Fruit fly (Drosophila melanogaster) whole organism, embryonic: Measurements from ENCODE around the gene Nsf2.

Experiments
- Abd-B ChIP-seq: fragments of 200-800 bp; sonication (Bioruptor generic); optimal IDR thresholded peaks from 2 replicates; lab custom pipeline; 2018; ENCODE audit warnings: missing biosample characterization, mild to moderate bottlenecking, missing genetic modification characterization, moderate library complexity
- Atf3 ChIP-seq: fragments of 200-800 bp; sonication (Bioruptor generic); optimal IDR thresholded peaks from 3 replicates; lab custom pipeline; 2016; ENCODE audit warnings: missing biosample characterization, missing genetic modification characterization
- Bgb ChIP-seq: fragments of 200-800 bp; sonication (Bioruptor generic); IDR thresholded peaks from 2 replicates; pipeline ENCODE4 v1.3.6; 2022; ENCODE audit warnings: missing biosample characterization, missing genetic modification characterization; ENCODE audit not compliant: partially characterized antibody
- CG10431 ChIP-seq: fragments of 200-800 bp; sonication (Bioruptor generic); optimal IDR thresholded peaks from 3 replicates; lab custom pipeline; 2018; ENCODE audit warnings: missing biosample characterization, mild to moderate bottlenecking, missing genetic modification characterization
- CG10543 ChIP-seq: fragments of 200-800 bp; sonication (Bioruptor generic); optimal IDR thresholded peaks from 3 replicates; lab custom pipeline; 2017; ENCODE audit warnings: missing biosample characterization, mild to moderate bottlenecking, missing genetic modification characterization, moderate library complexity
- CG11504 ChIP-seq: fragments of 200-800 bp; sonication (Bioruptor generic); optimal IDR thresholded peaks from 3 replicates; lab custom pipeline; 2019; ENCODE audit warnings: missing biosample characterization, mild to moderate bottlenecking, missing genetic modification characterization, moderate library complexity
- CG12769 ChIP-seq: fragments of 200-800 bp; sonication (Bioruptor generic); optimal IDR thresholded peaks from 2 replicates; lab custom pipeline; 2019; ENCODE audit warnings: missing biosample characterization, mild to moderate bottlenecking, missing genetic modification characterization, moderate library complexity
- CG14860 ChIP-seq: fragments of 200-800 bp; sonication (Bioruptor generic); IDR thresholded peaks from 3 replicates; pipeline ENCODE4 v1.3.6; 2022; ENCODE audit warnings: missing biosample characterization, missing genetic modification characterization; ENCODE audit not compliant: partially characterized antibody
- CG15601 ChIP-seq: fragments of 200-800 bp; sonication (Bioruptor generic); optimal IDR thresholded peaks from 3 replicates; lab custom pipeline; 2019; ENCODE audit warnings: missing biosample characterization, mild to moderate bottlenecking, missing genetic modification characterization, moderate library complexity
- CG1647 ChIP-seq: fragments of 200-800 bp; sonication (Bioruptor generic); optimal IDR thresholded peaks from 3 replicates; lab custom pipeline; 2016; ENCODE audit warnings: missing biosample characterization, missing genetic modification characterization
- CG17912 ChIP-seq: fragments of 200-800 bp; sonication (Bioruptor generic); optimal IDR thresholded peaks from 2 replicates; lab custom pipeline; 2018; ENCODE audit warnings: missing biosample characterization, mild to moderate bottlenecking, missing genetic modification characterization
- CG18599 ChIP-seq: fragments of 200-800 bp; sonication (Bioruptor generic); optimal IDR thresholded peaks from 3 replicates; lab custom pipeline; 2017; ENCODE audit warnings: missing biosample characterization, missing genetic modification characterization, mild to moderate bottlenecking, moderate library complexity, missing genetic modification reagents
- CG34224 ChIP-seq: fragments of 200-800 bp; sonication (Bioruptor generic); IDR thresholded peaks from 3 replicates; pipeline ENCODE4 v1.3.6; 2022; ENCODE audit warnings: missing biosample characterization, missing genetic modification characterization; ENCODE audit not compliant: partially characterized antibody
- CG34376 ChIP-seq: fragments of 200-800 bp; sonication (Bioruptor generic); optimal IDR thresholded peaks from 2 replicates; lab custom pipeline; 2018; ENCODE audit warnings: missing biosample characterization, mild to moderate bottlenecking, missing genetic modification characterization
- CG3838 ChIP-seq: fragments of 200-800 bp; sonication (Bioruptor generic); optimal IDR thresholded peaks from 3 replicates; lab custom pipeline; 2016; ENCODE audit warnings: missing biosample characterization, missing genetic modification characterization
- CG4328 ChIP-seq: fragments of 200-800 bp; sonication (Bioruptor generic); optimal IDR thresholded peaks from 3 replicates; lab custom pipeline; 2017; ENCODE audit warnings: missing biosample characterization, missing genetic modification reagents, missing genetic modification characterization
- CG6765 ChIP-seq: fragments of 200-800 bp; sonication (Bioruptor generic); optimal IDR thresholded peaks from 3 replicates; lab custom pipeline; 2017; ENCODE audit warnings: missing biosample characterization, mild to moderate bottlenecking, missing genetic modification characterization
- CG6791 ChIP-seq: fragments of 200-800 bp; sonication (Bioruptor generic); IDR thresholded peaks from 3 replicates; pipeline ENCODE4 v1.3.6; 2022; ENCODE audit warnings: missing biosample characterization, missing genetic modification characterization; ENCODE audit not compliant: partially characterized antibody
- CG6813 ChIP-seq: fragments of 200-800 bp; sonication (Bioruptor generic); optimal IDR thresholded peaks from 2 replicates; lab custom pipeline; 2017; ENCODE audit warnings: missing biosample characterization, missing genetic modification characterization, mild to moderate bottlenecking, moderate library complexity, missing genetic modification reagents
- CG7372 ChIP-seq: fragments of 200-800 bp; sonication (Bioruptor generic); IDR thresholded peaks from 2 replicates; pipeline ENCODE4 v1.3.6; 2022; ENCODE audit warnings: missing biosample characterization, missing genetic modification characterization
- CG8478 ChIP-seq: fragments of >200 bp; optimal IDR thresholded peaks from 2 replicates; lab custom pipeline; 2018
- HHEX ChIP-seq: fragments of 200-800 bp; sonication (Bioruptor generic); optimal IDR thresholded peaks from 3 replicates; lab custom pipeline; 2017; ENCODE audit warnings: missing biosample characterization, mild to moderate bottlenecking, missing genetic modification characterization, missing genetic modification reagents
- HmgD ChIP-seq: fragments of 200-800 bp; sonication (Bioruptor generic); optimal IDR thresholded peaks from 3 replicates; lab custom pipeline; 2016; ENCODE audit warnings: missing biosample characterization, missing genetic modification characterization
- Hr39 ChIP-seq: fragments of >200 bp; optimal IDR thresholded peaks from 2 replicates; lab custom pipeline; 2017
- Hsf ChIP-seq: fragments of 200-800 bp; sonication (Bioruptor generic); optimal IDR thresholded peaks from 3 replicates; lab custom pipeline; 2016; ENCODE audit warnings: missing biosample characterization, missing genetic modification characterization
- PHDP ChIP-seq: fragments of 200-800 bp; sonication (Bioruptor generic); optimal IDR thresholded peaks from 3 replicates; lab custom pipeline; 2018; ENCODE audit warnings: missing biosample characterization, mild to moderate bottlenecking, missing genetic modification characterization, moderate library complexity
- Rfx ChIP-seq: fragments of 200-800 bp; sonication (Bioruptor generic); IDR thresholded peaks from 2 replicates; pipeline ENCODE4 v1.3.6; 2022; ENCODE audit warnings: missing biosample characterization, missing genetic modification characterization
- TFAM ChIP-seq: fragments of 200-800 bp; sonication (Bioruptor generic); optimal IDR thresholded peaks from 2 replicates; lab custom pipeline; 2017; ENCODE audit warnings: missing biosample characterization, missing genetic modification characterization, inconsistent platforms
- Usf ChIP-seq: fragments of 200-800 bp; sonication (Bioruptor generic); optimal IDR thresholded peaks from 2 replicates; lab custom pipeline; 2017; ENCODE audit warnings: missing genotype, missing biosample characterization, missing genetic modification characterization
- ac ChIP-seq: fragments of 200-800 bp; sonication (Bioruptor generic); optimal IDR thresholded peaks from 3 replicates; lab custom pipeline; 2017; ENCODE audit warnings: missing biosample characterization, mild to moderate bottlenecking, missing genetic modification characterization
- bab2 ChIP-seq: fragments of 200-800 bp; sonication (Bioruptor generic); optimal IDR thresholded peaks from 2 replicates; lab custom pipeline; 2016; ENCODE audit warnings: missing biosample characterization, missing genetic modification characterization
- caup ChIP-seq: fragments of 200-800 bp; sonication (Bioruptor generic); optimal IDR thresholded peaks from 3 replicates; lab custom pipeline; 2017; ENCODE audit warnings: missing biosample characterization, mild to moderate bottlenecking, missing genetic modification characterization, moderate library complexity; ENCODE audit not compliant: severe bottlenecking
- dan ChIP-seq: fragments of 200-800 bp; sonication (Bioruptor generic); IDR thresholded peaks from 2 replicates; pipeline ENCODE4 v1.3.6; 2022; ENCODE audit warnings: missing biosample characterization, missing genetic modification characterization
- gem ChIP-seq: fragments of 200-800 bp; sonication (Bioruptor generic); optimal IDR thresholded peaks from 2 replicates; lab custom pipeline; 2019; ENCODE audit warnings: missing biosample characterization, mild to moderate bottlenecking, missing genetic modification characterization, moderate library complexity
- gro ChIP-seq: fragments of 200-800 bp; sonication (Bioruptor generic); optimal IDR thresholded peaks from 2 replicates; lab custom pipeline; 2016; ENCODE audit warnings: missing biosample characterization, missing genetic modification characterization
- insv ChIP-seq, 2 experiments: fragments of 200-800 bp; sonication (Bioruptor generic); optimal IDR thresholded peaks; 3 replicates each; lab custom pipeline; 2016 to 2018; ENCODE audit warnings: missing biosample characterization in 2 of 2, missing genetic modification characterization in 2 of 2
- ken ChIP-seq: fragments of 200-800 bp; sonication (Bioruptor generic); IDR thresholded peaks from 3 replicates; pipeline ENCODE4 v1.3.6; 2022; ENCODE audit warnings: missing biosample characterization, missing genetic modification characterization
- nmo ChIP-seq: fragments of 200-800 bp; sonication (Bioruptor generic); optimal IDR thresholded peaks from 2 replicates; lab custom pipeline; 2018; ENCODE audit warnings: missing biosample characterization, mild to moderate bottlenecking, missing genetic modification characterization, moderate library complexity
- pfk ChIP-seq: fragments of 200-800 bp; sonication (Bioruptor generic); optimal IDR thresholded peaks from 2 replicates; lab custom pipeline; 2018; ENCODE audit warnings: missing biosample characterization, mild to moderate bottlenecking, missing genetic modification characterization, moderate library complexity
- pum ChIP-seq: fragments of 200-800 bp; sonication (Bioruptor generic); optimal IDR thresholded peaks from 2 replicates; lab custom pipeline; 2016; ENCODE audit warnings: missing biosample characterization, missing genetic modification characterization
- run ChIP-seq: fragments of 200-800 bp; sonication (Bioruptor generic); optimal IDR thresholded peaks from 3 replicates; lab custom pipeline; 2018; ENCODE audit warnings: missing biosample characterization, mild to moderate bottlenecking, missing genetic modification characterization
- schlank ChIP-seq: fragments of 200-800 bp; sonication (Bioruptor generic); optimal IDR thresholded peaks from 2 replicates; lab custom pipeline; 2018; ENCODE audit warnings: missing biosample characterization, mild to moderate bottlenecking, missing genetic modification characterization
- sens ChIP-seq: fragments of 200-800 bp; sonication (Bioruptor generic); peaks from one replicate; lab custom pipeline; 2016; ENCODE audit warnings: missing biosample characterization, missing genetic modification characterization
- sens-2 ChIP-seq: fragments of 200-800 bp; sonication (Bioruptor generic); IDR thresholded peaks from 2 replicates; pipeline ENCODE4 v1.3.6; 2022; ENCODE audit warnings: missing biosample characterization, missing genetic modification characterization
- sqz ChIP-seq: fragments of 200-800 bp; sonication (Bioruptor generic); optimal IDR thresholded peaks from 3 replicates; lab custom pipeline; 2018; ENCODE audit warnings: missing biosample characterization, mild to moderate bottlenecking, missing genetic modification characterization
- tin ChIP-seq: fragments of 200-800 bp; sonication (Bioruptor generic); optimal IDR thresholded peaks from 3 replicates; lab custom pipeline; 2016; ENCODE audit warnings: missing biosample characterization, missing genetic modification characterization
- tll ChIP-seq, 2 experiments: fragments of 200-800 bp in 1 of 2; fragments of >200 bp in 1 of 2; sonication (Bioruptor generic) in 1 of 2; optimal IDR thresholded peaks; 2 replicates each; lab custom pipeline; 2017 to 2019; ENCODE audit warnings: missing biosample characterization in 2 of 2, missing genetic modification characterization in 2 of 2, mild to moderate bottlenecking in 1 of 2, moderate library complexity in 1 of 2

Gene Nsf2

dm6 chr3R:13802057-13802817, 35.6 kb downstream of the Nsf2 start (continued):
- TF ChIP-seq ken (0 out of 3 replicates have a peak, but pooled peaks have one; percentile 8), CG10543 (peak; percentile 44), HHEX (GFP tag; lab: Kevin White, UChicago) (peak; percentile 8), Abd-B (no peak), CG6813 (GFP tag; lab: Kevin White, UChicago) (peak; percentile 25), CG8478 (lab: Kevin White, UChicago) (no peak), CG17912 (GFP tag; lab: Kevin White, UChicago) (peak; percentile 31), CG11504 (tag; lab: Kevin White, UChicago) (peak; percentile 41), Rfx (GFP tag; lab: Robert Waterston, UW) (peak; percentile 35; the same call in 1 of the 2 replicates), CG7372 (GFP tag; lab: Robert Waterston, UW) (peak; percentile 77), pfk (GFP tag; lab: Kevin White, UChicago) (peak; percentile 26), Hsf (no peak), caup (GFP tag; lab: Kevin White, UChicago) (peak; percentile 44), CG18599 (GFP tag; lab: Kevin White, UChicago) (peak; percentile 49), CG34224 (GFP tag; lab: Robert Waterston, UW) (peak; percentile 43; the same call in 1 of the 3 replicates), CG6765 (GFP tag; lab: Kevin White, UChicago) (peak; percentile 48), CG34376 (peak; percentile 75), CG12769 (tag; lab: Kevin White, UChicago) (peak; percentile 67), insv (GFP tag; optimal IDR thresholded peaks at IDR 0.05; lab: Kevin White, UChicago) (peak in 1 of 2 experiments; percentile 30), sens (GFP tag; lab: Kevin White, UChicago) (peak; percentile 10), HmgD (GFP tag; lab: Kevin White, UChicago) (no peak), Atf3 (GFP tag; lab: Kevin White, UChicago) (peak; percentile 17), CG4328 (GFP tag; lab: Kevin White, UChicago) (peak; percentile 18), nmo (GFP tag; lab: Kevin White, UChicago) (peak; percentile 12), bab2 (GFP tag; lab: Kevin White, UChicago) (no peak), schlank (tag; lab: Kevin White, UChicago) (peak; percentile 8)

dm6 chr3R:13801184-13802056, 36.4 kb downstream of the Nsf2 start:
- TF ChIP-seq tll (GFP tag; optimal IDR thresholded peaks at IDR 0.05; lab: Kevin White, UChicago) (no peak), sens-2 (no peak), gem (tag; lab: Kevin White, UChicago) (no peak), Bgb (GFP tag; lab: Robert Waterston, UW) (peak; percentile 35; the same call in 1 of the 2 replicates), run (tag; lab: Kevin White, UChicago) (no peak), CG6791 (GFP tag; lab: Robert Waterston, UW) (no peak), CG3838 (no peak), dan (GFP tag; lab: Robert Waterston, UW) (no peak), CG15601 (tag; lab: Kevin White, UChicago) (no peak), sqz (GFP tag; lab: Kevin White, UChicago) (peak; percentile 86), tin (no peak), gro (GFP tag; lab: Kevin White, UChicago) (peak; percentile 35), Usf (GFP tag; lab: Kevin White, UChicago) (no peak), CG14860 (GFP tag; lab: Robert Waterston, UW) (no peak), CG1647 (GFP tag; lab: Kevin White, UChicago) (no peak), PHDP (tag; lab: Kevin White, UChicago) (no peak), pum (GFP tag; lab: Kevin White, UChicago) (no peak), Hr39 (lab: Kevin White, UChicago) (no peak), ac (GFP tag; lab: Kevin White, UChicago) (no peak), TFAM (no peak), CG10431 (GFP tag; lab: Kevin White, UChicago) (no peak)
